Worm (Caenorhabditis elegans): ENCODE measurements around the gene bath-5.

Gene bath-5

DNA sequence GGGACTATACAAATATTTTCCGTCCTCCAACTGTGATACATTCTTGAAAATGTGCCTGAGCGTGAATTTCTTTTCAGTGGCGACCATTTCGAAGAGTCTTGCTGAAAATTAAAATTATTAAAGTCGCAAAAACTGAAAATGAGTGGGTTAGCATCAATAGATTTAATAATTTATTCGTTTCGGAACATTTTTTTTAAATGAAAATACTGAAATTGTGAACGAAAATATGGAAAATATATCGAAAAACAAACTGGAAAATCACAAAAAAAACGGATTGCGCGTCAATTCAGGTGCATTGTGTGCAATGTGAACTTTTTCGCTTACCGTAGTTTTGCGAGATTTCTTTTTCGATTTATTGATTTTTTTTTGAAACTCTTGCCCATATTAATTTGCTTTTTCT lies at the start of gene bath-5:
Gene bath-5, minus strand, starts transcription at position 101 of the 400 bp plus-strand sequence.
- TF ChIP-seq snpc-1.1 (tag; optimal IDR thresholded peaks at IDR 0.05; ENCODE audit: insufficient read depth) (no peak), D2030.7 (GFP tag; IDR thresholded peaks at IDR 0.05) (peak; percentile 40; the same call in 1 of the 2 replicates), lsl-1 (GFP tag; optimal IDR thresholded peaks at IDR 0.05) (peak; percentile 82), madf-6 (GFP tag; IDR thresholded peaks at IDR 0.05) (peak; percentile 42; the same call in 1 of the 2 replicates)

ce11 chrII:2081257-2081656 lies 49.5 kb upstream of the bath-5 start, which contains the start of gene T16A1.4:
Gene T16A1.4 (plus strand): TSS chrII:2081557.
- TF ChIP-seq nfya-2 (GFP tag; IDR thresholded peaks at IDR 0.05) (no peak), madf-8 (GFP tag; conservative IDR thresholded peaks at IDR 0.05) (no peak), let-607 (tag; optimal IDR thresholded peaks at IDR 0.05) (no peak), tbx-9 (tag; optimal IDR thresholded peaks at IDR 0.05; ENCODE audit: borderline replicate concordance) (no peak), mel-28 (tag; optimal IDR thresholded peaks at IDR 0.05; ENCODE audit: borderline replicate concordance) (no peak), hrde-1 (tag; optimal IDR thresholded peaks at IDR 0.05; ENCODE audit: borderline replicate concordance) (no peak), nhr-179 (tag; optimal IDR thresholded peaks at IDR 0.05) (no peak), nhr-27 (tag; optimal IDR thresholded peaks at IDR 0.05) (no peak), rpc-1 (optimal IDR thresholded peaks at IDR 0.05) (no peak), rpc-1 (tag; optimal IDR thresholded peaks at IDR 0.05) (no peak), nhr-80 (tag; optimal IDR thresholded peaks at IDR 0.05) (no peak), atf-7 (tag; optimal IDR thresholded peaks at IDR 0.05) (no peak), mcd-1 (GFP tag; IDR thresholded peaks at IDR 0.05) (no peak), ceh-100 (GFP tag; IDR thresholded peaks at IDR 0.05) (no peak), dox-1 (GFP tag; IDR thresholded peaks at IDR 0.05) (no peak)

DNA sequence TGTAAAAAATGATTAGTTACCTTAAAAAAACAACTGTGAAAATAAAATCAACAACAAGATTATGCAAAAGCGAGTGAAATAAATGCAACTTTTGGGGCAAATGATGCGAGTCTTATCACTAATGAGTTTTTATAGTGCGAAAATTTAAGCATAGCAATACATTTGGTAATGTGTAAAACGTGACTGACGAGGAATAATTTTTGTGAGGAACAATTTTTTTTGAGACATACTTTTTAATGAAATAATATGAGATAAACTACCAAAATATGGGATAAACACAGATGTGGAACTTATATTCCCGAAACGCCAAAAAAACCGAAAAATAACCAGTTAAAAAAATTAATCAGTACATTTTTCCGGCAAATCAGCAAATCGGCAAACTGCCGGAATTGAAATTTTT lies 48.7 kb upstream of the bath-5 start, which contains the start of gene F07E5.9:
Gene F07E5.9, minus strand, starts transcription at position 101 of the 400 bp plus-strand sequence.
- TF ChIP-seq ceh-100 (GFP tag; IDR thresholded peaks at IDR 0.05) (no peak), lir-1 (GFP tag; conservative IDR thresholded peaks at IDR 0.05) (no peak), hlh-12 (tag; optimal IDR thresholded peaks at IDR 0.05) (no peak)

DNA sequence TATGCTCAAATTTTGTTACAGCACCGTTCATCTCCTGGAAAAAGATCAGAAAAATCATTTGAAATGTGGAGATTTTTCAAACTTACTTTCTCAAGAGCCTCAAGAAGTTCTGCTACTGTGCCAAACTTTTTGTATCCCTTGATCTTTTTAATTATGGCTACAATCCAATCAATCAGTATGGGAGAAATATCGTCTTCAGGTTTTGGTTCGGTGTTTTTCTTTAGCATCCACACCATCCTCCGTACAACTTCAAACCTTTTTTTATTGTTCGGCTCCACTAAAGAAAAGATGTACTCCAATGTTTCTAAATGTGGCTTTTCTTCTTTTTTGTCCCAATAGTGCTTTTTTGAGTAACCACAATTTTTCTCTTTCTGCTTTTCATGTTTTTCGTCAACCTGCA lies 44.7 kb upstream of the bath-5 start:
- TF ChIP-seq lir-1 (GFP tag; conservative IDR thresholded peaks at IDR 0.05) (no peak), snpc-3.4 (tag; optimal IDR thresholded peaks at IDR 0.05) (no peak), Y56A3A.18 (GFP tag; IDR thresholded peaks at IDR 0.05) (no peak), F37B4.10 (GFP tag; IDR thresholded peaks at IDR 0.05) (no peak), chd-7 (tag; optimal IDR thresholded peaks at IDR 0.05) (no peak), sdz-38 (tag; optimal IDR thresholded peaks at IDR 0.05) (no peak), xnd-1 (tag; optimal IDR thresholded peaks at IDR 0.05) (no peak), gei-17 (GFP tag; optimal IDR thresholded peaks at IDR 0.05) (no peak), ztf-6 (GFP tag; IDR thresholded peaks at IDR 0.05) (no peak), ceh-91 (GFP tag; IDR thresholded peaks at IDR 0.05) (no peak), tbp1 (GFP tag; optimal IDR thresholded peaks at IDR 0.05) (no peak), mes-4 (tag; optimal IDR thresholded peaks at IDR 0.05) (no peak), attf-5 (GFP tag; optimal IDR thresholded peaks at IDR 0.05) (no peak)

DNA sequence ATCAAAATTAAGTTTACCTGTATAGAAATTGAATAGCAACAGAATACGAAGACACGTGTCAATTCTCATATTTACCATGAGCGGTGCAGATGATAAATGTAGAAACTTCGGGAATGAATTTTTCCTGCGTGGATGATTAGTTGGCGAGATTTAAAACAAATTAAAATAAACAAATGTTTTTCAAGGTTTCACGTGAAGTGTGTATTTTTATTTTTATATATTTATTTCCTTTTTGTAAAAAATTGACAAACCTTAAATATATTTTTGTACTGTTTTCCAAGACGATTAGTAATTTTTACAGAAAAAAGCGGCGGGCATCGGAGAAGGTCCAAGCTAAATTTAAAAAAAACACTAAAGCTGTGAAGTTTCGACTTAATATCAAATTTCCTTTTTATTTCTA lies 43.8 kb upstream of the bath-5 start, which contains the start of gene F07E5.8:
Gene F07E5.8, minus strand, starts transcription at position 101 of the 400 bp plus-strand sequence.
- TF ChIP-seq lin-35 (GFP tag; optimal IDR thresholded peaks at IDR 0.05) (no peak), hlh-12 (tag; optimal IDR thresholded peaks at IDR 0.05) (no peak), ztf-28 (GFP tag; IDR thresholded peaks at IDR 0.05) (no peak), hrde-1 (tag; optimal IDR thresholded peaks at IDR 0.05; ENCODE audit: borderline replicate concordance) (no peak), bed-1 (GFP tag; IDR thresholded peaks at IDR 0.05) (no peak), ceh-91 (GFP tag; IDR thresholded peaks at IDR 0.05) (no peak), atf-7 (tag; optimal IDR thresholded peaks at IDR 0.05) (no peak), egl-18 (GFP tag; IDR thresholded peaks at IDR 0.05) (no peak), Y56A3A.18 (GFP tag; IDR thresholded peaks at IDR 0.05) (no peak), ceh-79 (tag; optimal IDR thresholded peaks at IDR 0.05) (no peak), F57A8.1 (GFP tag; optimal IDR thresholded peaks at IDR 0.05) (no peak), dpff-1 (tag; optimal IDR thresholded peaks at IDR 0.05) (no peak), T07F8.4 (tag; optimal IDR thresholded peaks at IDR 0.05) (no peak), C06A6.2 (GFP tag; conservative IDR thresholded peaks at IDR 0.05) (no peak), zfh-2 (GFP tag; conservative IDR thresholded peaks at IDR 0.05) (no peak)
